Worm (Caenorhabditis elegans) whole organism, late embryonic: ENCODE measurements around the gene mbr-1.

Experiments used
- mec-3 ChIP-seq: sonication (generic microtip); optimal IDR thresholded peaks from 2 replicates; lab custom pipeline; 2016; ENCODE audit warnings: borderline replicate concordance, missing genetic modification characterization, missing compliant biosample characterization
- nhr-232 ChIP-seq: sonication (generic microtip); optimal IDR thresholded peaks from 2 replicates; lab custom pipeline; 2016; ENCODE audit warnings: missing genetic modification characterization, missing compliant biosample characterization

DNA sequence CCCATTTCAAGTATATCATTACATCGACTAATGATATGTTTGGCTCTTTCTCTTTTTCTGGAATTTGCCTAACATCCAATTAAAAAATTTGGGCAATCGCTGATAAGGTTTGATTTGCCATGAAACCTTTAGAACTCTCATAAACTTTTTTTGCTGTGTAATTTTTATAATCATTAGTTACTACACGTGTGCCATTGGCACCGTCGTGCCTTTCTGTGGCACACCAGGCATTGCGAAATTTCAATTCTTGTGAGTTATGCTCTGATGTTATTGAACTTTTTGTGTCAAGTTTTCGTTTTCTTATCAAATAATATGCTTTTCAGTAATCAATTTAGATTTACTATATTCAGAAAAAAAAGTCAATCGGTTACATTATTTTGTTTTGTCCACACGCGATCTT lies 39.1 kb upstream of the mbr-1 start:
- TF ChIP-seq nhr-232 (no peak), mec-3 (tag; lab: Kevin White, UChicago) (no peak)
